Worm (Caenorhabditis elegans): ENCODE data around the gene mab-23.

Gene mab-23

DNA sequence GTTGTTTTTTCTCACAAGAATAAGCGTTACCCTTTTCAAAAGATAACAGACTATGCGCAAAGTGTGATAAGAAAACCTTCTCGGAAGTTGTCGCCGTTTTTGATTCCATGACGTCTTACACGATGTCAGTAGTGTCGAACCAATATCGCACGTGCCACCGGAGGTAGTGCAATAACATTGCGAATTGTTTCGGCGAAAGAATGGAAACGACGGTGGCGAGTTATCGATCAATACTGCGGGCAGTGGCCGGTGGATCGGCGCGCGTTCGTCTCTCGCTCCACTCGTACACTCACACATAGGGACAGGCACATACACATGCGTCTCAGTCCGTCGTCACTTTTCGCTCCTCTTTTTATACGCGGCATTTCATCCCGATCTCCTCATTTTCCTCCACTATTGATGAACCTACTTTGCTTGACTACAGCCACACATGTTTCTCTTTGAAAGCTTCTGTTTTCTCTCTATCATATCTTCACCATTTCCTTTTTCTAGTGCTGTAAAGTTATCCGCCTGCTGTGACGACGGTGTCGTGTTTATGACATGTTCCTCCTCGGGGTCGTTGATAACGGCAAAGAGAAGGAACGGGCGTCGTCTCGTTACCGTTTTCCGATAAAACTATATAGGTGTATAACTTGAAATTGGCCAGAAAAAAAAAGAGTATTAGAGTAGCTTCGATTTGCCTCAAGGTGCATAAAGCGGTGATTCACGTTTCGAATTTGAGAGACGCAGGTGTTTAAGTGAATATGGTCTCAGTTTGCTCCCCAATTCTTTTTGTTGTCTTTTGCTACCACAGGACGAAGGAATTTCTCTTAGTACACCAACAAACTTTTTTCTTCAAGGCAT is 48.5 kb downstream of the mab-23 start:
- TF ChIP-seq tra-4 (tag; optimal IDR thresholded peaks at IDR 0.05) = no peak
- TF ChIP-seq hmg-4 (GFP tag; optimal IDR thresholded peaks at IDR 0.05) = no peak
- no peak for TF ChIP-seq tbx-11 (GFP tag; IDR thresholded peaks at IDR 0.05)

- TF ChIP-seq ceh-36 (tag; optimal IDR thresholded peaks at IDR 0.05) (no peak), ets-7 (tag; optimal IDR thresholded peaks at IDR 0.05) (no peak), hmg-4 (GFP tag; optimal IDR thresholded peaks at IDR 0.05) (no peak), tra-4 (tag; optimal IDR thresholded peaks at IDR 0.05) (no peak), pes-1 (GFP tag; IDR thresholded peaks at IDR 0.05) (no peak)
These were observed 49.3 kb downstream of the mab-23 start, which contains the start of gene gsp-1 for ce11 chrV:10682122-10682521. Gene gsp-1, plus strand, starts transcription at chrV:10682422.

DNA sequence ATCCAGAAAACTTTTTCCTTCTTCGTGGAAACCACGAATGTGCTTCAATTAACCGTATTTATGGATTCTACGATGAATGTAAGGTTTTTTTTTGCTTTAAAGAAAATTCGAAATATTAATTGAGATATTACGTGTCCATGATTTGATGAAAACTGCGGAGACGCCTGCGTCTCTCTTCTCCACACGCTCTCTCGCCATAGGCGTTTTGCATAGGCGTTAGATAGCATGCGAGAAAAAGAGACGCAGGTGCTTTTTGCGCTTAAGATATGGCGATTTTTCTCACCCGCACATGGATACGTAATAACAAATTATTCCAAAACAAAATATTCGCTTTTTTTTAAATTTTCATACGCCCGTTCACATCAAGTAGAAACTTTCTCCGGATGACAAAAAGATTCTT is 50.6 kb downstream of the mab-23 start:
- TF ChIP-seq pes-1 (GFP tag; IDR thresholded peaks at IDR 0.05) (no peak), tbx-37 (GFP tag; conservative IDR thresholded peaks at IDR 0.05) (no peak), ets-7 (tag; optimal IDR thresholded peaks at IDR 0.05) (no peak), sea-1 (GFP tag; conservative IDR thresholded peaks at IDR 0.05) (no peak), B0310.2 (tag; optimal IDR thresholded peaks at IDR 0.05) (no peak), hmbx-1 (tag; optimal IDR thresholded peaks at IDR 0.05) (no peak), hmg-4 (GFP tag; optimal IDR thresholded peaks at IDR 0.05) (no peak), ceh-13 (GFP tag; optimal IDR thresholded peaks at IDR 0.05) (no peak), tbx-11 (GFP tag; IDR thresholded peaks at IDR 0.05) (no peak), scrt-1 (GFP tag; IDR thresholded peaks at IDR 0.05) (no peak), ceh-36 (tag; optimal IDR thresholded peaks at IDR 0.05) (no peak), tra-4 (tag; optimal IDR thresholded peaks at IDR 0.05) (no peak)

DNA sequence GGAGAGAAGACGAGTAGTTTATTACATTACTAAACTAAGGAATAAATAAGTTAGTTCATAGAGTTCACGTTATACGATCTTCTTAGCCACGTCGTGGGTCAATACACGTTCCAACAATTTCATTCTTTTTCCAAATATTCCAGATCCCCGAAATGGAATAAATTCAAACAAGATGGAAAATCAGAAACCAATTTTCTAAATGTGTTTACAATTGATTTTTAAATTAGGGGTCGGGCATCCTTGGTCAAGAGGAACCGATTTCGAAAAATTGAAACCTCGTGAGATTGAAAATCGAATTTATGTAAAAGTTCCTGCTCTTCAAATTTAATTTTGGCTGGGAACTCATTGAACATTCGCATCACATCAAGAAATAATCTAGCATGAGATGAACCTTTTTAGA is 51.9 kb downstream of the mab-23 start:
- TF ChIP-seq tra-4 (tag; optimal IDR thresholded peaks at IDR 0.05) = no peak
- TF ChIP-seq hnd-1 (tag; optimal IDR thresholded peaks at IDR 0.05) = no peak
- no peak for TF ChIP-seq tbx-37 (GFP tag; conservative IDR thresholded peaks at IDR 0.05)
- no peak for TF ChIP-seq hmg-4 (GFP tag; optimal IDR thresholded peaks at IDR 0.05)
- no peak for TF ChIP-seq ets-7 (tag; optimal IDR thresholded peaks at IDR 0.05)
- TF ChIP-seq flt-1 (GFP tag; IDR thresholded peaks at IDR 0.05) = no peak
- no peak for TF ChIP-seq pes-1 (GFP tag; IDR thresholded peaks at IDR 0.05)
- no peak for TF ChIP-seq scrt-1 (GFP tag; IDR thresholded peaks at IDR 0.05)
- no peak for TF ChIP-seq hmbx-1 (tag; optimal IDR thresholded peaks at IDR 0.05)
- no peak for TF ChIP-seq B0310.2 (tag; optimal IDR thresholded peaks at IDR 0.05)
- no peak for TF ChIP-seq ceh-36 (tag; optimal IDR thresholded peaks at IDR 0.05)
- TF ChIP-seq sea-1 (GFP tag; conservative IDR thresholded peaks at IDR 0.05) = no peak
- TF ChIP-seq ama-1 (optimal IDR thresholded peaks at IDR 0.05) = no peak
- no peak for TF ChIP-seq aly-1 (tag; optimal IDR thresholded peaks at IDR 0.05)
- no peak for TF ChIP-seq F13C5.2 (tag; optimal IDR thresholded peaks at IDR 0.05)
- TF ChIP-seq tbx-11 (GFP tag; IDR thresholded peaks at IDR 0.05) = no peak
- no peak for TF ChIP-seq ceh-13 (GFP tag; optimal IDR thresholded peaks at IDR 0.05)
